Fruit fly (Drosophila melanogaster) whole organism, prepupa: ENCODE measurements around the gene CG2698.

Source experiments
- Blimp-1 ChIP-seq: fragments of 200-800 bp; sonication (Bioruptor generic); optimal IDR thresholded peaks from 3 replicates; lab custom pipeline; 2017; ENCODE audit warnings: missing biosample characterization, missing genetic modification characterization, mild to moderate bottlenecking, moderate library complexity, missing genetic modification reagents
- CG10631 ChIP-seq: fragments of 200-800 bp; sonication (Bioruptor generic); optimal IDR thresholded peaks from 2 replicates; lab custom pipeline; 2016; ENCODE audit warnings: missing biosample characterization, missing genetic modification characterization
- CG11294 ChIP-seq: fragments of 200-800 bp; sonication (Bioruptor generic); IDR thresholded peaks from 2 replicates; pipeline ENCODE4 v1.3.6; 2022; ENCODE audit warnings: missing biosample characterization, missing genetic modification characterization
- CG11762 ChIP-seq: fragments of 200-800 bp; sonication (Bioruptor generic); optimal IDR thresholded peaks from 3 replicates; lab custom pipeline; 2016; ENCODE audit warnings: missing biosample characterization, missing genetic modification characterization; ENCODE audit not compliant: insufficient read depth
- CG11902 ChIP-seq: fragments of 200-800 bp; sonication (Bioruptor generic); optimal IDR thresholded peaks from 3 replicates; lab custom pipeline; 2016; ENCODE audit warnings: missing biosample characterization, missing genetic modification characterization
- CG15336 ChIP-seq: fragments of 200-800 bp; sonication (Bioruptor generic); IDR thresholded peaks from 2 replicates; pipeline ENCODE4 v1.3.6; 2022; ENCODE audit warnings: missing biosample characterization, missing genetic modification characterization
- CG3032 ChIP-seq: fragments of 200-800 bp; optimal IDR thresholded peaks from 2 replicates; lab custom pipeline; 2019; ENCODE audit warnings: missing biosample characterization, mild to moderate bottlenecking, missing genetic modification characterization, moderate library complexity
- CG31627 ChIP-seq: fragments of 200-800 bp; sonication (Bioruptor generic); optimal IDR thresholded peaks from 3 replicates; lab custom pipeline; 2016; ENCODE audit warnings: missing biosample characterization, missing genetic modification characterization
- CG32006 ChIP-seq: fragments of 200-800 bp; sonication (Bioruptor generic); optimal IDR thresholded peaks from 3 replicates; lab custom pipeline; 2017; ENCODE audit warnings: missing biosample characterization, mild to moderate bottlenecking, missing genetic modification characterization
- CG34406 ChIP-seq: fragments of 200-800 bp; sonication (Bioruptor generic); optimal IDR thresholded peaks from 3 replicates; lab custom pipeline; 2016; ENCODE audit warnings: missing biosample characterization, missing genetic modification characterization
- CG3919 ChIP-seq: fragments of 200-800 bp; sonication (Bioruptor generic); optimal IDR thresholded peaks from 3 replicates; lab custom pipeline; 2016; ENCODE audit warnings: missing biosample characterization, missing genetic modification characterization
- CG4318 ChIP-seq: fragments of 200-800 bp; sonication (Bioruptor generic); optimal IDR thresholded peaks from 3 replicates; lab custom pipeline; 2017; ENCODE audit warnings: missing biosample characterization, mild to moderate bottlenecking, missing genetic modification characterization
- CG6163 ChIP-seq: fragments of 200-800 bp; sonication (Bioruptor generic); IDR thresholded peaks from 3 replicates; pipeline ENCODE4 v1.3.6; 2022; ENCODE audit warnings: missing biosample characterization, missing genetic modification characterization
- CG6276 ChIP-seq: fragments of 200-800 bp; sonication (Bioruptor generic); optimal IDR thresholded peaks from 2 replicates; lab custom pipeline; 2017; ENCODE audit warnings: missing biosample characterization, mild to moderate bottlenecking, missing genetic modification characterization
- CG6792 ChIP-seq: fragments of 200-800 bp; sonication (Bioruptor generic); optimal IDR thresholded peaks from 3 replicates; lab custom pipeline; 2016; ENCODE audit warnings: missing biosample characterization, missing genetic modification characterization
- CG6854 ChIP-seq: fragments of 200-800 bp; sonication (Bioruptor generic); optimal IDR thresholded peaks from 2 replicates; lab custom pipeline; 2017; ENCODE audit warnings: missing biosample characterization, mild to moderate bottlenecking, missing genetic modification characterization
- CG8119 ChIP-seq: fragments of 200-800 bp; sonication (Bioruptor generic); IDR thresholded peaks from 3 replicates; pipeline ENCODE4 v1.3.6; 2022; ENCODE audit warnings: missing biosample characterization, missing genetic modification characterization
- CG8319 ChIP-seq: fragments of 200-800 bp; sonication (Bioruptor generic); optimal IDR thresholded peaks from 3 replicates; lab custom pipeline; 2016; ENCODE audit warnings: missing biosample characterization, missing genetic modification characterization
- CG8632 ChIP-seq: fragments of 200-800 bp; sonication (Bioruptor generic); optimal IDR thresholded peaks from 3 replicates; lab custom pipeline; 2016; ENCODE audit warnings: missing biosample characterization, missing genetic modification characterization
- CG9139 ChIP-seq: fragments of 200-800 bp; sonication (Bioruptor generic); optimal IDR thresholded peaks from 3 replicates; lab custom pipeline; 2017; ENCODE audit warnings: missing biosample characterization, mild to moderate bottlenecking, missing genetic modification characterization
- Eip75B ChIP-seq: fragments of 200-800 bp; sonication (Bioruptor generic); optimal IDR thresholded peaks from 3 replicates; lab custom pipeline; 2016; ENCODE audit warnings: missing biosample characterization, missing genetic modification characterization
- Eip78C ChIP-seq: fragments of 200-800 bp; sonication (Bioruptor generic); peaks from one replicate; lab custom pipeline; 2016; ENCODE audit warnings: missing biosample characterization, missing genetic modification characterization
- Eip93F ChIP-seq: fragments of 200-800 bp; sonication (Bioruptor generic); optimal IDR thresholded peaks from 2 replicates; lab custom pipeline; 2016; ENCODE audit warnings: missing biosample characterization, mild to moderate bottlenecking, missing genetic modification characterization
- Ets96B ChIP-seq: fragments of 200-800 bp; optimal IDR thresholded peaks from 2 replicates; lab custom pipeline; 2019; ENCODE audit warnings: missing biosample characterization, mild to moderate bottlenecking, missing genetic modification characterization, moderate library complexity
- Gug ChIP-seq: fragments of 200-800 bp; sonication (Bioruptor generic); IDR thresholded peaks from 2 replicates; pipeline ENCODE4 v1.3.6; 2022; ENCODE audit warnings: missing biosample characterization, missing genetic modification characterization
- Hr38 ChIP-seq: sonication (Bioruptor generic); optimal IDR thresholded peaks from 2 replicates; lab custom pipeline; 2016; ENCODE audit warnings: missing biosample characterization, missing genetic modification characterization
- Hr39 ChIP-seq: fragments of 200-800 bp; sonication (Bioruptor generic); optimal IDR thresholded peaks from 2 replicates; lab custom pipeline; 2016; ENCODE audit warnings: missing biosample characterization, missing genetic modification characterization
- Lpt ChIP-seq: fragments of 200-800 bp; sonication (Bioruptor generic); optimal IDR thresholded peaks from 3 replicates; lab custom pipeline; 2016; ENCODE audit warnings: missing biosample characterization, missing genetic modification characterization
- Met ChIP-seq: fragments of 200-800 bp; sonication (Bioruptor generic); optimal IDR thresholded peaks from 3 replicates; lab custom pipeline; 2016; ENCODE audit warnings: missing biosample characterization, missing genetic modification characterization
- OdsH ChIP-seq: fragments of 200-800 bp; sonication (Bioruptor generic); optimal IDR thresholded peaks from 3 replicates; lab custom pipeline; 2016; ENCODE audit warnings: missing biosample characterization, missing genetic modification characterization
- Smox ChIP-seq: fragments of 200-800 bp; sonication (Bioruptor generic); optimal IDR thresholded peaks from 3 replicates; lab custom pipeline; 2016; ENCODE audit warnings: missing biosample characterization, missing genetic modification characterization
- Sox15 ChIP-seq: fragments of 200-800 bp; sonication (Bioruptor generic); optimal IDR thresholded peaks from 3 replicates; lab custom pipeline; 2016; ENCODE audit warnings: missing biosample characterization, missing genetic modification characterization
- acj6 ChIP-seq: fragments of 200-800 bp; sonication (Bioruptor generic); optimal IDR thresholded peaks from 3 replicates; lab custom pipeline; 2016; ENCODE audit warnings: missing biosample characterization, missing genetic modification characterization
- dac ChIP-seq: fragments of 200-800 bp; sonication (Bioruptor generic); optimal IDR thresholded peaks from 2 replicates; lab custom pipeline; 2017; ENCODE audit warnings: missing biosample characterization, mild to moderate bottlenecking, missing genetic modification characterization
- dsx ChIP-seq: fragments of 200-800 bp; optimal IDR thresholded peaks from 3 replicates; lab custom pipeline; 2019; ENCODE audit warnings: missing biosample characterization, mild to moderate bottlenecking, missing genetic modification characterization, moderate library complexity; ENCODE audit not compliant: poor library complexity, severe bottlenecking
- eg ChIP-seq: fragments of 200-800 bp; sonication (Bioruptor generic); IDR thresholded peaks from 3 replicates; pipeline ENCODE4 v1.3.6; 2022; ENCODE audit warnings: missing biosample characterization, missing genetic modification characterization
- fd59A ChIP-seq: fragments of 200-800 bp; sonication (Bioruptor generic); optimal IDR thresholded peaks from 2 replicates; lab custom pipeline; 2017; ENCODE audit warnings: missing biosample characterization, mild to moderate bottlenecking, missing genetic modification characterization, missing genetic modification reagents
- fd85E ChIP-seq: fragments of 200-800 bp; sonication (Bioruptor generic); optimal IDR thresholded peaks from 3 replicates; lab custom pipeline; 2016; ENCODE audit warnings: missing biosample characterization, missing genetic modification characterization
- fkh ChIP-seq: fragments of 200-800 bp; sonication (Bioruptor generic); optimal IDR thresholded peaks from 3 replicates; lab custom pipeline; 2017; ENCODE audit warnings: missing biosample characterization, mild to moderate bottlenecking, missing genetic modification characterization, moderate library complexity
- lz ChIP-seq: fragments of 200-800 bp; sonication (Bioruptor generic); optimal IDR thresholded peaks from 3 replicates; lab custom pipeline; 2016; ENCODE audit warnings: missing biosample characterization, missing genetic modification characterization
- net ChIP-seq: fragments of 200-800 bp; sonication (Bioruptor generic); optimal IDR thresholded peaks from 3 replicates; lab custom pipeline; 2016; ENCODE audit warnings: missing biosample characterization, missing genetic modification characterization
- pdm3 ChIP-seq: fragments of 200-800 bp; sonication (Bioruptor generic); optimal IDR thresholded peaks from 3 replicates; lab custom pipeline; 2016; ENCODE audit warnings: missing biosample characterization, missing genetic modification characterization
- salr ChIP-seq, 2 experiments: fragments of 200-800 bp; sonication (Bioruptor generic); optimal IDR thresholded peaks; 3 replicates each; lab custom pipeline; 2016 to 2018; ENCODE audit warnings: missing biosample characterization in 2 of 2, missing genetic modification characterization in 2 of 2, mild to moderate bottlenecking in 1 of 2
- spab ChIP-seq: fragments of 200-800 bp; sonication (Bioruptor generic); optimal IDR thresholded peaks from 2 replicates; lab custom pipeline; 2017; ENCODE audit warnings: missing biosample characterization, mild to moderate bottlenecking, missing genetic modification characterization, missing genetic modification reagents
- ss ChIP-seq, 2 experiments: fragments of 200-800 bp; sonication (Bioruptor generic); optimal IDR thresholded peaks; 2 replicates in 1 of 2; 3 replicates in 1 of 2; lab custom pipeline; 2017 to 2018; ENCODE audit warnings: mild to moderate bottlenecking in 2 of 2, missing biosample characterization in 2 of 2, missing genetic modification characterization in 2 of 2, moderate library complexity in 1 of 2
- svp ChIP-seq: fragments of 200-800 bp; sonication (Bioruptor generic); peaks from one replicate; lab custom pipeline; 2016; ENCODE audit warnings: missing biosample characterization, missing genetic modification characterization
- vri ChIP-seq: fragments of 200-800 bp; sonication (Bioruptor generic); optimal IDR thresholded peaks from 3 replicates; lab custom pipeline; 2016; ENCODE audit warnings: missing biosample characterization, mild to moderate bottlenecking, missing genetic modification characterization

The CG2698 gene

dm6 chr3R:7968958-7969701 lies 32.2 kb upstream of the CG2698 start:
- TF ChIP-seq svp (GFP tag; lab: Kevin White, UChicago), result peak; percentile 95
- TF ChIP-seq dsx (GFP tag; lab: Kevin White, UChicago), result peak; percentile 98
- peak; percentile 20 for TF ChIP-seq CG6854 (GFP tag; lab: Kevin White, UChicago)
- no peak for TF ChIP-seq CG11294 (GFP tag; lab: Robert Waterston, UW)
- TF ChIP-seq CG6163, result no peak; the same call in 2 of the 3 replicates

DNA sequence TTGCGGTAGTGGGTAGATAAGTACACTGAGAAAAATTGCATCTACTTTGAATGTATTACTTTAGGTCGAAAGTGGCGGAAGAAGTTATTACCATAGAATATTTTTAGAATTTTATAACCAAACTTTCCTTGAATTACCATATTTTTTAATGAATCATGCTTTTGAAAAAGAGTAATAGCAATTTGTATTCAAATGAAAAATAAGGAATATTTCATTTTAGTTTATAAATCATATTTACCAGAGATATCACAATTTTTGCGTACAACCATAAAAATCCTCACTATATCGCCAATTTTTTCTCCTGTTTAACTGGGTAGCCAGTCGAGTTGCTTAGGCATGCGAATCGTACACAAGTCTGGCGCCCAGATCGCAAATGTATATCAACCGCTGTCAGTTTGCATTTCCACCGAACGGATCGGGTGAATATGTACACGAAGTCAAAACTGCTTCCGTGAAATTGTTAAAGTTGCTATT lies 31.6 kb upstream of the CG2698 start:
- peak; percentile 90 for TF ChIP-seq CG32006 (GFP tag; lab: Kevin White, UChicago)
- peak; percentile 87 for TF ChIP-seq eg (GFP tag; lab: Robert Waterston, UW)
- TF ChIP-seq CG10631 (GFP tag; lab: Kevin White, UChicago), result peak; percentile 79
- TF ChIP-seq CG6792 (GFP tag; lab: Kevin White, UChicago), result peak; percentile 71
- TF ChIP-seq CG34406 (GFP tag; lab: Kevin White, UChicago), result peak; percentile 58
- peak; percentile 41 for TF ChIP-seq CG8319
- TF ChIP-seq lz (GFP tag; lab: Kevin White, UChicago), result peak; percentile 69
- TF ChIP-seq CG11294 (GFP tag; lab: Robert Waterston, UW), result peak; percentile 72
- TF ChIP-seq CG15336 (GFP tag; lab: Robert Waterston, UW), result peak; percentile 90
- TF ChIP-seq fd85E (GFP tag; lab: Kevin White, UChicago), result no peak
- peak; percentile 73 to 78 for TF ChIP-seq ss (GFP tag; optimal IDR thresholded peaks at IDR 0.05; lab: Kevin White, UChicago)
- TF ChIP-seq CG11762 (GFP tag; lab: Kevin White, UChicago), result peak; percentile 73
- peak; percentile 81 for TF ChIP-seq CG4318 (GFP tag; lab: Kevin White, UChicago)
- peak; percentile 66 for TF ChIP-seq CG9139 (GFP tag; lab: Kevin White, UChicago)
- TF ChIP-seq CG3919 (GFP tag; lab: Kevin White, UChicago), result peak; percentile 89
- TF ChIP-seq Eip78C (GFP tag; lab: Kevin White, UChicago), result peak; percentile 95
- peak; percentile 70 for TF ChIP-seq Gug
- TF ChIP-seq Hr39, result peak; percentile 58
- peak; percentile 84 for TF ChIP-seq CG3032 (tag; lab: Kevin White, UChicago)
- TF ChIP-seq CG8632 (GFP tag; lab: Kevin White, UChicago), result peak; percentile 59
- TF ChIP-seq Eip75B, result peak; percentile 84
- peak; percentile 65 for TF ChIP-seq CG31627 (GFP tag; lab: Kevin White, UChicago)
- TF ChIP-seq Lpt (GFP tag; lab: Kevin White, UChicago), result peak; percentile 82
- peak; percentile 73 for TF ChIP-seq net
- TF ChIP-seq Eip93F (GFP tag; lab: Kevin White, UChicago), result no peak
- peak; percentile 82 for TF ChIP-seq OdsH
- peak; percentile 30 for TF ChIP-seq CG11902 (GFP tag; lab: Kevin White, UChicago)
- peak; percentile 73 for TF ChIP-seq dsx (GFP tag; lab: Kevin White, UChicago)
- peak; percentile 58 for TF ChIP-seq dac (GFP tag; lab: Kevin White, UChicago)
- no peak for TF ChIP-seq CG6854 (GFP tag; lab: Kevin White, UChicago)
- peak; percentile 72 for TF ChIP-seq pdm3
- peak; percentile 74 for TF ChIP-seq acj6
- peak; percentile 82 for TF ChIP-seq Ets96B (tag; lab: Kevin White, UChicago)
- peak; percentile 84 for TF ChIP-seq CG6163
- no peak for TF ChIP-seq Hr38 (GFP tag; lab: Kevin White, UChicago)
- TF ChIP-seq salr (GFP tag; optimal IDR thresholded peaks at IDR 0.05; lab: Kevin White, UChicago), result peak in 1 of 2 experiments; percentile 80
- peak; percentile 55 for TF ChIP-seq Met
- TF ChIP-seq Blimp-1 (GFP tag; lab: Kevin White, UChicago), result no peak
- peak; percentile 92 for TF ChIP-seq CG8119 (GFP tag; lab: Robert Waterston, UW)
- TF ChIP-seq CG6276 (GFP tag; lab: Kevin White, UChicago), result peak; percentile 87
- peak; percentile 72 for TF ChIP-seq fd59A (GFP tag; lab: Kevin White, UChicago)
- peak; percentile 61 for TF ChIP-seq Smox (GFP tag; lab: Kevin White, UChicago)
- peak; percentile 25 for TF ChIP-seq svp (GFP tag; lab: Kevin White, UChicago)
- no peak for TF ChIP-seq fkh (GFP tag; lab: Kevin White, UChicago)
- TF ChIP-seq Sox15 (GFP tag; lab: Kevin White, UChicago), result peak; percentile 13
- peak; percentile 27 for TF ChIP-seq vri (GFP tag; lab: Kevin White, UChicago)
- TF ChIP-seq spab (GFP tag; lab: Kevin White, UChicago), result peak; percentile 80
